Fruit fly (Drosophila melanogaster) whole organism, wandering third instar larva: ENCODE data around the gene dor.
A peak's percentile ranks its signal among the peaks of the same experiment; 100 is the strongest.

Source experiments
- Abd-B ChIP-seq: fragments of >200 bp; optimal IDR thresholded peaks from 2 replicates; lab custom pipeline; 2017; ENCODE audit warnings: missing biosample characterization, missing genetic modification characterization
- CG32264 ChIP-seq: fragments of 200-800 bp; sonication (Bioruptor generic); optimal IDR thresholded peaks from 2 replicates; lab custom pipeline; 2016; ENCODE audit warnings: missing biosample characterization, missing genetic modification characterization
- CG9705 ChIP-seq: fragments of 200-800 bp; sonication (Bioruptor generic); optimal IDR thresholded peaks from 2 replicates; lab custom pipeline; 2018; ENCODE audit warnings: missing biosample characterization, mild to moderate bottlenecking, missing genetic modification characterization
- CrebA ChIP-seq: fragments of 200-800 bp; sonication (Bioruptor generic); optimal IDR thresholded peaks from 2 replicates; lab custom pipeline; 2016; ENCODE audit warnings: missing biosample characterization, mild to moderate bottlenecking, missing genetic modification characterization, borderline replicate concordance
- Dfd ChIP-seq: fragments of >200 bp; optimal IDR thresholded peaks from 2 replicates; lab custom pipeline; 2017; ENCODE audit warnings: missing biosample characterization, missing genetic modification characterization
- GATAd ChIP-seq: sonication (Bioruptor generic); optimal IDR thresholded peaks from 2 replicates; lab custom pipeline; 2016; ENCODE audit warnings: missing biosample characterization, missing genetic modification characterization
- HLH106 ChIP-seq: fragments of 200-800 bp; optimal IDR thresholded peaks from 3 replicates; lab custom pipeline; 2019; ENCODE audit warnings: missing biosample characterization, mild to moderate bottlenecking, missing genetic modification characterization, moderate library complexity
- Hnf4 ChIP-seq: fragments of 200-800 bp; sonication (Bioruptor generic); optimal IDR thresholded peaks from 2 replicates; lab custom pipeline; 2016; ENCODE audit warnings: missing biosample characterization, mild to moderate bottlenecking, missing genetic modification characterization
- Hr78 ChIP-seq: fragments of >200 bp; optimal IDR thresholded peaks from 2 replicates; lab custom pipeline; 2017; ENCODE audit warnings: missing biosample characterization, missing genetic modification characterization
- Hr83 ChIP-seq: fragments of 200-300 bp; sonication (Bioruptor generic); optimal IDR thresholded peaks from 2 replicates; lab custom pipeline; 2016; ENCODE audit warnings: missing biosample characterization, mild to moderate bottlenecking, missing genetic modification characterization, moderate library complexity; ENCODE audit not compliant: poor library complexity, severe bottlenecking
- Jra ChIP-seq: sonication (Bioruptor generic); optimal IDR thresholded peaks from 2 replicates; lab custom pipeline; 2016; ENCODE audit warnings: missing biosample characterization, missing genetic modification characterization
- Mio ChIP-seq: sonication (Bioruptor generic); optimal IDR thresholded peaks from 2 replicates; lab custom pipeline; 2016; ENCODE audit warnings: missing biosample characterization, missing genetic modification characterization
- N ChIP-seq: fragments of >200 bp; optimal IDR thresholded peaks from 2 replicates; lab custom pipeline; 2018; ENCODE audit warnings: missing biosample characterization, missing external identifiers, missing genetic modification characterization
- Rel ChIP-seq, 2 experiments: fragments of 200-800 bp; sonication (Bioruptor generic) in 1 of 2; optimal IDR thresholded peaks; 2 replicates in 1 of 2; 3 replicates in 1 of 2; lab custom pipeline; 2016 to 2019; ENCODE audit warnings: mild to moderate bottlenecking in 2 of 2, missing biosample characterization in 2 of 2, missing genetic modification characterization in 2 of 2, moderate library complexity in 1 of 2
- Sp1 ChIP-seq: fragments of 200-800 bp; sonication (Bioruptor generic); optimal IDR thresholded peaks from 3 replicates; lab custom pipeline; 2019; ENCODE audit warnings: missing biosample characterization, mild to moderate bottlenecking, missing genetic modification characterization, moderate library complexity
- Vsx2 ChIP-seq: fragments of 200-300, 225-300 bp; sonication (Bioruptor generic); optimal IDR thresholded peaks from 2 replicates; lab custom pipeline; 2018; ENCODE audit warnings: missing biosample characterization, missing genetic modification characterization; ENCODE audit not compliant: partially characterized antibody
- br ChIP-seq: fragments of 200-800 bp; sonication (Bioruptor generic); optimal IDR thresholded peaks from 2 replicates; lab custom pipeline; 2016; ENCODE audit warnings: missing biosample characterization, missing genetic modification characterization
- brk ChIP-seq: fragments of 200-800 bp; sonication (Bioruptor generic); optimal IDR thresholded peaks from 2 replicates; lab custom pipeline; 2016; ENCODE audit warnings: missing biosample characterization, mild to moderate bottlenecking, missing genetic modification characterization
- dl ChIP-seq, 2 experiments: fragments of 175-275, 200-275 bp in 1 of 2; fragments of 200-275 bp in 1 of 2; sonication (Bioruptor generic); optimal IDR thresholded peaks; lab custom pipeline; 2018; ENCODE audit warnings: mild to moderate bottlenecking in 2 of 2, missing biosample characterization in 2 of 2, missing genetic modification characterization in 2 of 2, moderate library complexity in 2 of 2; ENCODE audit not compliant: partially characterized antibody in 2 of 2, insufficient read depth in 1 of 2
- dmrt93B ChIP-seq: fragments of 200-800 bp; sonication (Bioruptor generic); optimal IDR thresholded peaks from 2 replicates; lab custom pipeline; 2018; ENCODE audit warnings: missing biosample characterization, mild to moderate bottlenecking, missing genetic modification characterization
- ey ChIP-seq: fragments of 200-800 bp; sonication (Bioruptor generic); optimal IDR thresholded peaks from 2 replicates; lab custom pipeline; 2016; ENCODE audit warnings: missing biosample characterization, missing genetic modification characterization
- foxo ChIP-seq, 2 experiments: fragments of 200-800 bp; sonication (Bioruptor generic); optimal IDR thresholded peaks; 2 replicates in 1 of 2; 3 replicates in 1 of 2; lab custom pipeline; 2016 to 2017; ENCODE audit warnings: missing biosample characterization in 2 of 2, missing genetic modification characterization in 2 of 2
- h ChIP-seq: fragments of 200-800 bp; sonication (Bioruptor generic); optimal IDR thresholded peaks from 3 replicates; lab custom pipeline; 2016; ENCODE audit warnings: missing biosample characterization, mild to moderate bottlenecking, missing genetic modification characterization
- jim ChIP-seq: fragments of 175-275, 200-325 bp; sonication (Bioruptor generic); optimal IDR thresholded peaks from 2 replicates; lab custom pipeline; 2016; ENCODE audit warnings: missing biosample characterization, mild to moderate bottlenecking, missing genetic modification characterization
- lola ChIP-seq: fragments of >200 bp; optimal IDR thresholded peaks from 2 replicates; lab custom pipeline; 2017; ENCODE audit warnings: missing biosample characterization, missing genetic modification characterization
- pan ChIP-seq: fragments of >200 bp; optimal IDR thresholded peaks from 2 replicates; lab custom pipeline; 2017
- rgr ChIP-seq: fragments of 200-800 bp; sonication (Bioruptor generic); optimal IDR thresholded peaks from 3 replicates; lab custom pipeline; 2016; ENCODE audit warnings: missing biosample characterization, mild to moderate bottlenecking, missing genetic modification characterization
- sage ChIP-seq: fragments of 200-800 bp; sonication (Bioruptor generic); optimal IDR thresholded peaks from 2 replicates; lab custom pipeline; 2016; ENCODE audit warnings: missing biosample characterization, mild to moderate bottlenecking, missing genetic modification characterization
- sv ChIP-seq: fragments of 200-800 bp; sonication (Bioruptor generic); optimal IDR thresholded peaks from 3 replicates; lab custom pipeline; 2016; ENCODE audit warnings: missing biosample characterization, missing genetic modification characterization
- tai ChIP-seq: sonication (Bioruptor generic); optimal IDR thresholded peaks from 2 replicates; lab custom pipeline; 2016; ENCODE audit warnings: missing biosample characterization, missing genetic modification characterization
- usp ChIP-seq: fragments of >200 bp; optimal IDR thresholded peaks from 2 replicates; lab custom pipeline; 2017; ENCODE audit warnings: missing biosample characterization, missing genetic modification characterization

The dor gene

dm6 chrX:1625142-1625541 lies 39.7 kb upstream of the dor start:
- TF ChIP-seq ey (GFP tag; lab: Kevin White, UChicago): no peak
- TF ChIP-seq jim: no peak
- no peak for TF ChIP-seq Abd-B
- no peak for TF ChIP-seq Hr78 (GFP tag; lab: Kevin White, UChicago)
- no peak for TF ChIP-seq pan (lab: Kevin White, UChicago)
- TF ChIP-seq CG9705: no peak
- no peak for TF ChIP-seq N (GFP tag; lab: Kevin White, UChicago)
- no peak for TF ChIP-seq Mio (GFP tag; lab: Kevin White, UChicago)
- TF ChIP-seq dl (GFP tag; optimal IDR thresholded peaks at IDR 0.05; lab: Kevin White, UChicago; ENCODE audit: insufficient read depth in 1 of 2, partially characterized antibody in 2 of 2): no peak
- no peak for TF ChIP-seq Hnf4 (GFP tag; lab: Kevin White, UChicago)
- TF ChIP-seq Jra (GFP tag; lab: Kevin White, UChicago): no peak
- TF ChIP-seq br (GFP tag; lab: Kevin White, UChicago): no peak
- no peak for TF ChIP-seq sage (GFP tag; lab: Kevin White, UChicago)
- no peak for TF ChIP-seq Dfd (GFP tag; lab: Kevin White, UChicago)
- no peak for TF ChIP-seq foxo (GFP tag; optimal IDR thresholded peaks at IDR 0.05; lab: Kevin White, UChicago)
- TF ChIP-seq HLH106 (tag; lab: Kevin White, UChicago): no peak
- TF ChIP-seq Sp1 (GFP tag; lab: Kevin White, UChicago): no peak
- no peak for TF ChIP-seq CG32264 (GFP tag; lab: Kevin White, UChicago)
- no peak for TF ChIP-seq rgr
- no peak for TF ChIP-seq GATAd (GFP tag; lab: Kevin White, UChicago)

dm6 chrX:1627588-1627987 lies 37.3 kb upstream of the dor start:
- TF ChIP-seq tai (GFP tag; lab: Kevin White, UChicago): no peak
- no peak for TF ChIP-seq Jra (GFP tag; lab: Kevin White, UChicago)
- no peak for TF ChIP-seq br (GFP tag; lab: Kevin White, UChicago)
- TF ChIP-seq CrebA: no peak
- TF ChIP-seq Hr83 (GFP tag; lab: Kevin White, UChicago): no peak
- no peak for TF ChIP-seq Vsx2 (GFP tag; lab: Kevin White, UChicago)
- TF ChIP-seq usp (GFP tag; lab: Kevin White, UChicago): no peak
- TF ChIP-seq Rel (GFP tag; optimal IDR thresholded peaks at IDR 0.05; lab: Kevin White, UChicago): no peak
- TF ChIP-seq Rel (tag; optimal IDR thresholded peaks at IDR 0.05; lab: Kevin White, UChicago): no peak
- TF ChIP-seq lola: no peak
- TF ChIP-seq Sp1 (GFP tag; lab: Kevin White, UChicago): no peak
- TF ChIP-seq brk (GFP tag; lab: Kevin White, UChicago): no peak
- TF ChIP-seq dmrt93B (GFP tag; lab: Kevin White, UChicago): no peak
- no peak for TF ChIP-seq CG32264 (GFP tag; lab: Kevin White, UChicago)
- TF ChIP-seq dl (GFP tag; optimal IDR thresholded peaks at IDR 0.05; lab: Kevin White, UChicago; ENCODE audit: insufficient read depth in 1 of 2, partially characterized antibody in 2 of 2): no peak
- TF ChIP-seq Abd-B: no peak
- TF ChIP-seq sv (GFP tag; lab: Kevin White, UChicago): no peak
- TF ChIP-seq h (GFP tag; lab: Kevin White, UChicago): no peak
- TF ChIP-seq Hr78 (GFP tag; lab: Kevin White, UChicago): no peak
- no peak for TF ChIP-seq sage (GFP tag; lab: Kevin White, UChicago)

- TF ChIP-seq Dfd (GFP tag; lab: Kevin White, UChicago): peak; percentile 44
- no peak for TF ChIP-seq Rel (GFP tag; optimal IDR thresholded peaks at IDR 0.05; lab: Kevin White, UChicago)
- TF ChIP-seq Rel (tag; optimal IDR thresholded peaks at IDR 0.05; lab: Kevin White, UChicago): no peak
Observed at dm6 chrX:1643640-1644039, 21.2 kb upstream of the dor start.

dm6 chrX:1647876-1648275 lies 17.0 kb upstream of the dor start:
- TF ChIP-seq foxo (GFP tag; optimal IDR thresholded peaks at IDR 0.05; lab: Kevin White, UChicago) (no peak), Dfd (GFP tag; lab: Kevin White, UChicago) (peak; percentile 97)

dm6 chrX:1660269-1660668 lies 4.6 kb upstream of the dor start:
- TF ChIP-seq GATAd (GFP tag; lab: Kevin White, UChicago) (no peak), Dfd (GFP tag; lab: Kevin White, UChicago) (peak; percentile 29)
